Fruit fly (Drosophila melanogaster) whole organism, prepupa: ENCODE results near the gene Chro.

ENCODE experiments used
- Blimp-1 ChIP-seq: fragments of 200-800 bp; sonication (Bioruptor generic); optimal IDR thresholded peaks from 3 replicates; lab custom pipeline; 2017; ENCODE audit warnings: missing biosample characterization, missing genetic modification characterization, mild to moderate bottlenecking, moderate library complexity, missing genetic modification reagents
- CG10631 ChIP-seq: fragments of 200-800 bp; sonication (Bioruptor generic); optimal IDR thresholded peaks from 2 replicates; lab custom pipeline; 2016; ENCODE audit warnings: missing biosample characterization, missing genetic modification characterization
- CG10669 ChIP-seq: fragments of 200-800 bp; sonication (Bioruptor generic); optimal IDR thresholded peaks from 3 replicates; lab custom pipeline; 2018; ENCODE audit warnings: missing biosample characterization, mild to moderate bottlenecking, missing genetic modification characterization, moderate library complexity
- CG11294 ChIP-seq: fragments of 200-800 bp; sonication (Bioruptor generic); IDR thresholded peaks from 2 replicates; pipeline ENCODE4 v1.3.6; 2022; ENCODE audit warnings: missing biosample characterization, missing genetic modification characterization
- CG11762 ChIP-seq: fragments of 200-800 bp; sonication (Bioruptor generic); optimal IDR thresholded peaks from 3 replicates; lab custom pipeline; 2016; ENCODE audit warnings: missing biosample characterization, missing genetic modification characterization; ENCODE audit not compliant: insufficient read depth
- CG11902 ChIP-seq: fragments of 200-800 bp; sonication (Bioruptor generic); optimal IDR thresholded peaks from 3 replicates; lab custom pipeline; 2016; ENCODE audit warnings: missing biosample characterization, missing genetic modification characterization
- CG15336 ChIP-seq: fragments of 200-800 bp; sonication (Bioruptor generic); IDR thresholded peaks from 2 replicates; pipeline ENCODE4 v1.3.6; 2022; ENCODE audit warnings: missing biosample characterization, missing genetic modification characterization
- CG16779 ChIP-seq: fragments of 200-800 bp; sonication (Bioruptor generic); optimal IDR thresholded peaks from 3 replicates; lab custom pipeline; 2017; ENCODE audit warnings: missing biosample characterization, mild to moderate bottlenecking, missing genetic modification characterization
- CG3032 ChIP-seq: fragments of 200-800 bp; optimal IDR thresholded peaks from 2 replicates; lab custom pipeline; 2019; ENCODE audit warnings: missing biosample characterization, mild to moderate bottlenecking, missing genetic modification characterization, moderate library complexity
- CG32006 ChIP-seq: fragments of 200-800 bp; sonication (Bioruptor generic); optimal IDR thresholded peaks from 3 replicates; lab custom pipeline; 2017; ENCODE audit warnings: missing biosample characterization, mild to moderate bottlenecking, missing genetic modification characterization
- CG34406 ChIP-seq: fragments of 200-800 bp; sonication (Bioruptor generic); optimal IDR thresholded peaks from 3 replicates; lab custom pipeline; 2016; ENCODE audit warnings: missing biosample characterization, missing genetic modification characterization
- CG3919 ChIP-seq: fragments of 200-800 bp; sonication (Bioruptor generic); optimal IDR thresholded peaks from 3 replicates; lab custom pipeline; 2016; ENCODE audit warnings: missing biosample characterization, missing genetic modification characterization
- CG6163 ChIP-seq: fragments of 200-800 bp; sonication (Bioruptor generic); IDR thresholded peaks from 3 replicates; pipeline ENCODE4 v1.3.6; 2022; ENCODE audit warnings: missing biosample characterization, missing genetic modification characterization
- CG6792 ChIP-seq: fragments of 200-800 bp; sonication (Bioruptor generic); optimal IDR thresholded peaks from 3 replicates; lab custom pipeline; 2016; ENCODE audit warnings: missing biosample characterization, missing genetic modification characterization
- CG6854 ChIP-seq: fragments of 200-800 bp; sonication (Bioruptor generic); optimal IDR thresholded peaks from 2 replicates; lab custom pipeline; 2017; ENCODE audit warnings: missing biosample characterization, mild to moderate bottlenecking, missing genetic modification characterization
- CG7368 ChIP-seq: fragments of 200-800 bp; sonication (Bioruptor generic); optimal IDR thresholded peaks from 3 replicates; lab custom pipeline; 2016; ENCODE audit warnings: missing biosample characterization, missing genetic modification characterization
- CG8119 ChIP-seq: fragments of 200-800 bp; sonication (Bioruptor generic); IDR thresholded peaks from 3 replicates; pipeline ENCODE4 v1.3.6; 2022; ENCODE audit warnings: missing biosample characterization, missing genetic modification characterization
- CG8319 ChIP-seq: fragments of 200-800 bp; sonication (Bioruptor generic); optimal IDR thresholded peaks from 3 replicates; lab custom pipeline; 2016; ENCODE audit warnings: missing biosample characterization, missing genetic modification characterization
- CG9139 ChIP-seq: fragments of 200-800 bp; sonication (Bioruptor generic); optimal IDR thresholded peaks from 3 replicates; lab custom pipeline; 2017; ENCODE audit warnings: missing biosample characterization, mild to moderate bottlenecking, missing genetic modification characterization
- Eip75B ChIP-seq: fragments of 200-800 bp; sonication (Bioruptor generic); optimal IDR thresholded peaks from 3 replicates; lab custom pipeline; 2016; ENCODE audit warnings: missing biosample characterization, missing genetic modification characterization
- Eip78C ChIP-seq: fragments of 200-800 bp; sonication (Bioruptor generic); peaks from one replicate; lab custom pipeline; 2016; ENCODE audit warnings: missing biosample characterization, missing genetic modification characterization
- Eip93F ChIP-seq: fragments of 200-800 bp; sonication (Bioruptor generic); optimal IDR thresholded peaks from 2 replicates; lab custom pipeline; 2016; ENCODE audit warnings: missing biosample characterization, mild to moderate bottlenecking, missing genetic modification characterization
- Ets21C ChIP-seq: fragments of 200-800 bp; sonication (Bioruptor generic); optimal IDR thresholded peaks from 3 replicates; lab custom pipeline; 2016; ENCODE audit warnings: missing biosample characterization, missing genetic modification characterization
- Ets96B ChIP-seq: fragments of 200-800 bp; optimal IDR thresholded peaks from 2 replicates; lab custom pipeline; 2019; ENCODE audit warnings: missing biosample characterization, mild to moderate bottlenecking, missing genetic modification characterization, moderate library complexity
- Hr38 ChIP-seq: sonication (Bioruptor generic); optimal IDR thresholded peaks from 2 replicates; lab custom pipeline; 2016; ENCODE audit warnings: missing biosample characterization, missing genetic modification characterization
- Hr39 ChIP-seq: fragments of 200-800 bp; sonication (Bioruptor generic); optimal IDR thresholded peaks from 2 replicates; lab custom pipeline; 2016; ENCODE audit warnings: missing biosample characterization, missing genetic modification characterization
- Hr4 ChIP-seq: fragments of 200-800 bp; sonication (Bioruptor generic); optimal IDR thresholded peaks from 3 replicates; lab custom pipeline; 2016; ENCODE audit warnings: missing biosample characterization, missing genetic modification characterization
- Lpt ChIP-seq: fragments of 200-800 bp; sonication (Bioruptor generic); optimal IDR thresholded peaks from 3 replicates; lab custom pipeline; 2016; ENCODE audit warnings: missing biosample characterization, missing genetic modification characterization
- OdsH ChIP-seq: fragments of 200-800 bp; sonication (Bioruptor generic); optimal IDR thresholded peaks from 3 replicates; lab custom pipeline; 2016; ENCODE audit warnings: missing biosample characterization, missing genetic modification characterization
- Smox ChIP-seq: fragments of 200-800 bp; sonication (Bioruptor generic); optimal IDR thresholded peaks from 3 replicates; lab custom pipeline; 2016; ENCODE audit warnings: missing biosample characterization, missing genetic modification characterization
- Sox102F ChIP-seq: fragments of 200-800 bp; sonication (Bioruptor generic); optimal IDR thresholded peaks from 2 replicates; lab custom pipeline; 2016; ENCODE audit warnings: missing biosample characterization, mild to moderate bottlenecking, missing genetic modification characterization
- Sox14 ChIP-seq: fragments of 200-800 bp; sonication (Bioruptor generic); optimal IDR thresholded peaks from 3 replicates; lab custom pipeline; 2016; ENCODE audit warnings: missing biosample characterization, missing genetic modification characterization
- achi ChIP-seq: fragments of 200-800 bp; sonication (Bioruptor generic); optimal IDR thresholded peaks from 3 replicates; lab custom pipeline; 2016; ENCODE audit warnings: missing biosample characterization, missing genetic modification characterization
- acj6 ChIP-seq: fragments of 200-800 bp; sonication (Bioruptor generic); optimal IDR thresholded peaks from 3 replicates; lab custom pipeline; 2016; ENCODE audit warnings: missing biosample characterization, missing genetic modification characterization
- cyc ChIP-seq: fragments of 200-800 bp; sonication (Bioruptor generic); optimal IDR thresholded peaks from 3 replicates; lab custom pipeline; 2016; ENCODE audit warnings: missing biosample characterization, missing genetic modification characterization
- dac ChIP-seq: fragments of 200-800 bp; sonication (Bioruptor generic); optimal IDR thresholded peaks from 2 replicates; lab custom pipeline; 2017; ENCODE audit warnings: missing biosample characterization, mild to moderate bottlenecking, missing genetic modification characterization
- dsx ChIP-seq: fragments of 200-800 bp; optimal IDR thresholded peaks from 3 replicates; lab custom pipeline; 2019; ENCODE audit warnings: missing biosample characterization, mild to moderate bottlenecking, missing genetic modification characterization, moderate library complexity; ENCODE audit not compliant: poor library complexity, severe bottlenecking
- eg ChIP-seq: fragments of 200-800 bp; sonication (Bioruptor generic); IDR thresholded peaks from 3 replicates; pipeline ENCODE4 v1.3.6; 2022; ENCODE audit warnings: missing biosample characterization, missing genetic modification characterization
- esn ChIP-seq: fragments of 200-800 bp; sonication (Bioruptor generic); optimal IDR thresholded peaks from 2 replicates; lab custom pipeline; 2016; ENCODE audit warnings: missing biosample characterization, mild to moderate bottlenecking, missing genetic modification characterization, moderate library complexity
- fd85E ChIP-seq: fragments of 200-800 bp; sonication (Bioruptor generic); optimal IDR thresholded peaks from 3 replicates; lab custom pipeline; 2016; ENCODE audit warnings: missing biosample characterization, missing genetic modification characterization
- lz ChIP-seq: fragments of 200-800 bp; sonication (Bioruptor generic); optimal IDR thresholded peaks from 3 replicates; lab custom pipeline; 2016; ENCODE audit warnings: missing biosample characterization, missing genetic modification characterization
- pdm3 ChIP-seq: fragments of 200-800 bp; sonication (Bioruptor generic); optimal IDR thresholded peaks from 3 replicates; lab custom pipeline; 2016; ENCODE audit warnings: missing biosample characterization, missing genetic modification characterization
- spab ChIP-seq: fragments of 200-800 bp; sonication (Bioruptor generic); optimal IDR thresholded peaks from 2 replicates; lab custom pipeline; 2017; ENCODE audit warnings: missing biosample characterization, mild to moderate bottlenecking, missing genetic modification characterization, missing genetic modification reagents
- svp ChIP-seq: fragments of 200-800 bp; sonication (Bioruptor generic); peaks from one replicate; lab custom pipeline; 2016; ENCODE audit warnings: missing biosample characterization, missing genetic modification characterization
- vri ChIP-seq: fragments of 200-800 bp; sonication (Bioruptor generic); optimal IDR thresholded peaks from 3 replicates; lab custom pipeline; 2016; ENCODE audit warnings: missing biosample characterization, mild to moderate bottlenecking, missing genetic modification characterization

Gene Chro

DNA sequence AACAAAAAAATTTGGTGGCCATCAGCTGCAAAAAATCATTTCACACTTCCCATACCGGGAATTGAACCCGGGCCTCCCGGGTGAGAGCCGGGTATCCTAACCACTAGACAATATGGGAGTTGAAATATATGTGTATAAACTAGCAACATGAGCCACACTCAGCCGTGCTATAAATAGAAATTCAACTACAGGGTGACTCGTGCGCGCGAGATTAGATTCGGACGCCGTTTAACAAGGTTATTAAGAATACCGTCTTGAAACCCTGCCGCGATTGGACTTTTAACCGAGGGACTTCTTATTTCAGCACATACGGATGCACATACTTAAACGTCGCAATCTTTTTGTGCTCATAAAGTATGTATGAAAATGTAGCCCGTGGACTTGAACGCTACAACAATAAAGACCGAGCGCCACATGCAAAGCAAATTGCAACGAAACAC lies 31.1 kb downstream of the Chro start (continued):
- no peak for TF ChIP-seq esn (GFP tag; lab: Kevin White, UChicago)
- peak; percentile 14 for TF ChIP-seq achi (GFP tag; lab: Kevin White, UChicago)
- TF ChIP-seq CG16779 (tag; lab: Kevin White, UChicago): peak; percentile 27
- no peak for TF ChIP-seq pdm3 (GFP tag; lab: Kevin White, UChicago)
- TF ChIP-seq fd85E (GFP tag; lab: Kevin White, UChicago): no peak
- TF ChIP-seq Hr4 (GFP tag; lab: Kevin White, UChicago): no peak
- no peak for TF ChIP-seq OdsH (GFP tag; lab: Kevin White, UChicago)
- TF ChIP-seq CG11902 (GFP tag; lab: Kevin White, UChicago): no peak
- no peak for TF ChIP-seq cyc
- no peak for TF ChIP-seq CG7368 (GFP tag; lab: Kevin White, UChicago)
- TF ChIP-seq Eip75B (GFP tag; lab: Kevin White, UChicago): no peak
- TF ChIP-seq Eip93F: no peak
- TF ChIP-seq eg (GFP tag; lab: Robert Waterston, UW): peak; percentile 40; the same call in 2 of the 3 replicates
- no peak for TF ChIP-seq dac (GFP tag; lab: Kevin White, UChicago)
- no peak for TF ChIP-seq CG8319 (GFP tag; lab: Kevin White, UChicago)
- TF ChIP-seq CG10631 (GFP tag; lab: Kevin White, UChicago): no peak
- no peak for TF ChIP-seq Lpt (GFP tag; lab: Kevin White, UChicago)
- TF ChIP-seq Sox102F: no peak
- TF ChIP-seq lz (GFP tag; lab: Kevin White, UChicago): no peak
- peak; percentile 1 for TF ChIP-seq CG3919 (GFP tag; lab: Kevin White, UChicago)
- TF ChIP-seq CG6854: peak; percentile 37
- TF ChIP-seq acj6 (GFP tag; lab: Kevin White, UChicago): no peak
- TF ChIP-seq CG3032: no peak
- no peak for TF ChIP-seq Smox (GFP tag; lab: Kevin White, UChicago)
- 0 out of 3 replicates have a peak, but pooled peaks have one; percentile 23 for TF ChIP-seq CG6163 (GFP tag; lab: Robert Waterston, UW)
- no peak for TF ChIP-seq CG15336 (GFP tag; lab: Robert Waterston, UW)

DNA sequence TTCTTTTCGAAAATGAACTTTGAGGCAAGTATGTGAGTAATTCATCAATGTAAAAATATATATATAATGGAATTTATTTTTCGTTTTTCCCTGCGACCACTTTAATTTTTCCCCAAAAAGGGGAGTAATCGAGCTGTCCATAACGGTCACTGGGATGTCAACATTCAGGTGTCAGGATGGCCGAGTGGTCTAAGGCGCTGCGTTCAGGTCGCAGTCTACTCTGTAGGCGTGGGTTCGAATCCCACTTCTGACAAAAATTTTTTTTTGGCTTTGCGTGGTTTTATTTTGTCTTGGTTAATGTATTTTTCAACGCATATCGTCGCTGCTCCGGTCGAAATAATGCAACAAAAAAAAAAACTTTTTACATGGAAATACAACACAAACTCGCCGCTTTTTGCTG lies 35.7 kb downstream of the Chro start:
- peak; percentile 55 for TF ChIP-seq svp (GFP tag; lab: Kevin White, UChicago)
- peak; percentile 40 for TF ChIP-seq Eip78C (GFP tag; lab: Kevin White, UChicago)
- TF ChIP-seq CG9139: no peak

DNA sequence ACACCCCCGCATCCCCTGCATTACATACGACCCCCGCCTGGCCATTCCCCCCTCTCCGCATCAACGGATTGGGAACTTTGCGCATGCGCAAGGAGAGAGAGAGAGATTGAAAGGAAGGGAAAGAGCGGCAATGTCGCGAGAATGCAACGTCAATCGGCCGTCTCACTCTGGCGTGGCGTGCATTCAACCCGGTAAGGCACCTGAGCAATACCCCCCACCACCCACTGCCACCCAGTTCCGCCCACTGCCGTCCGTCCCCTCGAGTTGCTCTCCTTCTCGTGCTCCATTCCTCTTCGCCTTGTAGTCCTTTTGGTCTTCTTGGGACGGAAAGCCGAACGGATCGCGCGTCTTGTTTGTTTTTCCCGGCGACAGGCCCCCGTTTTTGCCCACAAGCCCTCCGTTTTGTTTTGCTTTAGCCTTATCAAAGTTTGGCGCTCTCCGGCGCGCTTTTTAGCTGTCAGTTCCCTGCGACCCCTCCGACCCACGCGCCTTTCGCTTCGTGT lies 39.0 kb downstream of the Chro start:
- TF ChIP-seq CG16779 (tag; lab: Kevin White, UChicago): peak; percentile 11
- TF ChIP-seq Eip75B (GFP tag; lab: Kevin White, UChicago): peak; percentile 24
- TF ChIP-seq CG6163 (GFP tag; lab: Robert Waterston, UW): peak; percentile 73; the same call in 2 of the 3 replicates
- peak; percentile 26 for TF ChIP-seq Sox14 (GFP tag; lab: Kevin White, UChicago)
- peak; percentile 44; the same call in 2 of the 3 replicates for TF ChIP-seq CG8119
- TF ChIP-seq dac (GFP tag; lab: Kevin White, UChicago): peak; percentile 13
- no peak for TF ChIP-seq CG11902 (GFP tag; lab: Kevin White, UChicago)
- TF ChIP-seq Lpt (GFP tag; lab: Kevin White, UChicago): peak; percentile 63
- TF ChIP-seq dsx: peak; percentile 47
- TF ChIP-seq Ets21C (GFP tag; lab: Kevin White, UChicago): no peak
- TF ChIP-seq spab: peak; percentile 69
- TF ChIP-seq lz (GFP tag; lab: Kevin White, UChicago): no peak
- TF ChIP-seq CG6792 (GFP tag; lab: Kevin White, UChicago): no peak
- TF ChIP-seq Ets96B (tag; lab: Kevin White, UChicago): peak; percentile 46
- peak; percentile 72 for TF ChIP-seq vri (GFP tag; lab: Kevin White, UChicago)
- no peak for TF ChIP-seq cyc
- TF ChIP-seq CG11294 (GFP tag; lab: Robert Waterston, UW): no peak
- peak; percentile 33 for TF ChIP-seq CG32006 (GFP tag; lab: Kevin White, UChicago)
- peak; percentile 19 for TF ChIP-seq CG11762 (GFP tag; lab: Kevin White, UChicago)
- TF ChIP-seq pdm3 (GFP tag; lab: Kevin White, UChicago): no peak
- TF ChIP-seq CG15336 (GFP tag; lab: Robert Waterston, UW): 0 out of 2 replicates have a peak, but pooled peaks have one; percentile 17
- no peak for TF ChIP-seq Hr39 (GFP tag; lab: Kevin White, UChicago)
- TF ChIP-seq fd85E (GFP tag; lab: Kevin White, UChicago): no peak
- TF ChIP-seq CG8319 (GFP tag; lab: Kevin White, UChicago): no peak
- no peak for TF ChIP-seq Sox102F
- TF ChIP-seq Hr38 (GFP tag; lab: Kevin White, UChicago): no peak
- TF ChIP-seq Blimp-1 (GFP tag; lab: Kevin White, UChicago): peak; percentile 72
- peak; percentile 16 for TF ChIP-seq CG10669
- TF ChIP-seq achi (GFP tag; lab: Kevin White, UChicago): peak; percentile 12
- TF ChIP-seq CG34406: peak; percentile 33
- peak; percentile 57 for TF ChIP-seq eg (GFP tag; lab: Robert Waterston, UW)
- TF ChIP-seq acj6 (GFP tag; lab: Kevin White, UChicago): no peak
- no peak for TF ChIP-seq esn (GFP tag; lab: Kevin White, UChicago)
